Worm (Caenorhabditis elegans) whole organism, young adult: ENCODE results near the gene Y50D4A.1.

Experiments used
- C17E4.6 ChIP-seq: fragments of 200-800 bp; sonication (Bioruptor generic); IDR thresholded peaks from 2 replicates; pipeline ENCODE4 v1.3.6; 2022; ENCODE audit warnings: missing genetic modification reagents, missing genetic modification characterization, missing compliant biosample characterization
- akir-1 ChIP-seq: fragments of 200-800 bp; sonication (Bioruptor generic); optimal IDR thresholded peaks from 2 replicates; lab custom pipeline; 2018; ENCODE audit warnings: mild to moderate bottlenecking, missing genetic modification characterization, moderate library complexity, missing compliant biosample characterization
- hlh-12 ChIP-seq: sonication (generic microtip); optimal IDR thresholded peaks from 2 replicates; lab custom pipeline; 2016; ENCODE audit warnings: missing genetic modification characterization, missing compliant biosample characterization
- lin-35 ChIP-seq, 3 experiments: fragments of 150-350 bp in 2 of 3; sonication (generic microtip) in 1 of 3; optimal IDR thresholded peaks; 2 replicates each; lab custom pipeline; 2014 to 2018; ENCODE audit warnings: missing biosample characterization in 3 of 3, missing genetic modification characterization in 3 of 3, missing genetic modification reagents in 3 of 3
- lsy-27 ChIP-seq: sonication (generic microtip); optimal IDR thresholded peaks from 2 replicates; lab custom pipeline; 2017; ENCODE audit warnings: missing genetic modification characterization, mild to moderate bottlenecking, missing compliant biosample characterization, antibody characterized with exemption, missing genotype, borderline replicate concordance; ENCODE audit not compliant: insufficient read depth
- nfya-1 ChIP-seq: sonication (generic microtip); optimal IDR thresholded peaks from 2 replicates; lab custom pipeline; 2017; ENCODE audit warnings: antibody characterized with exemption, missing compliant biosample characterization, missing genetic modification characterization, borderline replicate concordance; ENCODE audit not compliant: insufficient read depth
- snpc-1.3 ChIP-seq: sonication (generic microtip); optimal IDR thresholded peaks from 2 replicates; lab custom pipeline; 2017; ENCODE audit warnings: missing genetic modification characterization, mild to moderate bottlenecking, missing compliant biosample characterization, antibody characterized with exemption, moderate library complexity, missing genotype, missing genetic modification reagents; ENCODE audit not compliant: insufficient read depth
- ztf-26 ChIP-seq: sonication (generic microtip); optimal IDR thresholded peaks from 2 replicates; lab custom pipeline; 2017; ENCODE audit warnings: missing genetic modification characterization, missing compliant biosample characterization

ce11 chrV:1242432-1242831, 34.7 kb downstream of the Y50D4A.1 start:
- TF ChIP-seq C17E4.6 (GFP tag; lab: Robert Waterston, UW) (no peak), lin-35 (GFP tag; optimal IDR thresholded peaks at IDR 0.05; lab: Kevin White, UChicago) (no peak), ztf-26 (tag; lab: Kevin White, UChicago) (no peak), akir-1 (GFP tag; lab: Kevin White, UChicago) (no peak), nfya-1 (tag; lab: Kevin White, UChicago) (no peak), hlh-12 (no peak), lsy-27 (tag; lab: Kevin White, UChicago) (no peak), snpc-1.3 (tag; lab: Kevin White, UChicago) (no peak)
